Fruit fly (Drosophila melanogaster): Measurements from ENCODE around the gene CG7384.

CG7384 gene

DNA sequence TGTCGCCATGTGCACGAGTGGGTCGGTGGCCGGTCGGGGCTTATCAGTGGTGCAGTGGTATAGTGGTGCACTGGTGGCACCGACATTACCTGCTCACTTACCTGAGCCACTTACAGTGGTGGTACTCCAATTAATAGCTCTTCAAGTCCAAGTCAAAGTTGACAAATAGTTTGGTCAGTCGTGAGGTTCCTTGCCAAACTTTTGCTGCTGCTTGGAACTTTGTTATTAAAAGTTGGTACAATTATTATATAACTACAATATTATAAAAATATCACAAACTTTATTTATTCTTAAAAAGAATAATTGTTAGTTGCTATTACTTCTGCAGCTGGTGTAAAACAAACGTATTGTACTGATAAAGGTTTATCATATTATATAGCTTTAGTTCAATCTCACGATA, 33.7 kb upstream of the CG7384 start:
- TF ChIP-seq Trl (optimal IDR thresholded peaks at IDR 0.05), result no peak
- no peak for TF ChIP-seq Trl (GFP tag; optimal IDR thresholded peaks at IDR 0.05)
- TF ChIP-seq sna (GFP tag; IDR thresholded peaks at IDR 0.05; ENCODE audit: partially characterized antibody), result no peak
- TF ChIP-seq Atf-2 (GFP tag; optimal IDR thresholded peaks at IDR 0.05), result no peak
- TF ChIP-seq CG7357 (GFP tag; IDR thresholded peaks at IDR 0.05), result 0 out of 3 replicates have a peak, but pooled peaks have one; percentile 29
- no peak for TF ChIP-seq prd (optimal IDR thresholded peaks at IDR 0.05)
- peak; percentile 44; the same call in 2 of the 3 replicates for TF ChIP-seq prd (GFP tag; IDR thresholded peaks at IDR 0.05)
- TF ChIP-seq CG10654 (GFP tag; optimal IDR thresholded peaks at IDR 0.05), result no peak
- peak; percentile 23 for TF ChIP-seq Med (GFP tag)
- no peak for TF ChIP-seq ems (GFP tag; optimal IDR thresholded peaks at IDR 0.05)
- TF ChIP-seq Gug (GFP tag; IDR thresholded peaks at IDR 0.05), result no peak
- TF ChIP-seq gce (GFP tag; IDR thresholded peaks at IDR 0.05), result 0 out of 3 replicates have a peak, but pooled peaks have one; percentile 12
- TF ChIP-seq knrl (GFP tag; IDR thresholded peaks at IDR 0.05; ENCODE audit: partially characterized antibody), result no peak
- no peak for TF ChIP-seq hkb (optimal IDR thresholded peaks at IDR 0.05)
- peak; percentile 26; the same call in 1 of the 2 replicates for TF ChIP-seq hkb (GFP tag; IDR thresholded peaks at IDR 0.05)
- no peak for TF ChIP-seq Vsx1 (GFP tag; optimal IDR thresholded peaks at IDR 0.05)
- peak; percentile 30; the same call in 1 of the 2 replicates for TF ChIP-seq Ptx1 (GFP tag; IDR thresholded peaks at IDR 0.05)
- peak in 1 of 2 experiments; percentile 40 for TF ChIP-seq Pdp1 (GFP tag; optimal IDR thresholded peaks at IDR 0.05)
- TF ChIP-seq CG1832 (GFP tag; optimal IDR thresholded peaks at IDR 0.05), result no peak
- no peak for TF ChIP-seq Six4 (GFP tag; optimal IDR thresholded peaks at IDR 0.05)
- TF ChIP-seq CG17568 (GFP tag; optimal IDR thresholded peaks at IDR 0.05), result no peak
- peak; percentile 45 for TF ChIP-seq Sox102F (GFP tag; optimal IDR thresholded peaks at IDR 0.05)
- TF ChIP-seq Dip2 (GFP tag; IDR thresholded peaks at IDR 0.05), result no peak
- no peak for TF ChIP-seq Hmr (GFP tag; optimal IDR thresholded peaks at IDR 0.05)
- no peak for TF ChIP-seq sens (GFP tag)
- TF ChIP-seq CG11696 (GFP tag; IDR thresholded peaks at IDR 0.05), result peak; percentile 88
- no peak for TF ChIP-seq stc (GFP tag; IDR thresholded peaks at IDR 0.05)
- TF ChIP-seq Dbx (GFP tag; IDR thresholded peaks at IDR 0.05), result no peak
- TF ChIP-seq CG3281 (GFP tag; optimal IDR thresholded peaks at IDR 0.05), result no peak
- no peak for TF ChIP-seq kni (GFP tag; optimal IDR thresholded peaks at IDR 0.05)
- TF ChIP-seq Kr (GFP tag; optimal IDR thresholded peaks at IDR 0.05), result no peak
- no peak for TF ChIP-seq nerfin-2 (GFP tag; IDR thresholded peaks at IDR 0.05; ENCODE audit: partially characterized antibody)
- TF ChIP-seq Tbp (GFP tag; optimal IDR thresholded peaks at IDR 0.05), result no peak
- TF ChIP-seq row (GFP tag; IDR thresholded peaks at IDR 0.05), result peak; percentile 58
- no peak for TF ChIP-seq toy (GFP tag; IDR thresholded peaks at IDR 0.05)
- TF ChIP-seq unpg (GFP tag; optimal IDR thresholded peaks at IDR 0.05), result peak; percentile 25
- TF ChIP-seq CG6854 (GFP tag; optimal IDR thresholded peaks at IDR 0.05), result no peak
- TF ChIP-seq CG3838 (GFP tag; optimal IDR thresholded peaks at IDR 0.05), result no peak
- no peak for TF ChIP-seq TFAM (GFP tag; optimal IDR thresholded peaks at IDR 0.05)
- no peak for TF ChIP-seq CG8290 (GFP tag; optimal IDR thresholded peaks at IDR 0.05)
- no peak for TF ChIP-seq CG8290 (tag; optimal IDR thresholded peaks at IDR 0.05)
- no peak for TF ChIP-seq dati (GFP tag; IDR thresholded peaks at IDR 0.05)
- TF ChIP-seq CG12391 (tag; optimal IDR thresholded peaks at IDR 0.05), result no peak
- 0 out of 2 replicates have a peak, but pooled peaks have one; percentile 20 for TF ChIP-seq Xrp1 (GFP tag; IDR thresholded peaks at IDR 0.05)
- TF ChIP-seq CG34422 (GFP tag; IDR thresholded peaks at IDR 0.05), result no peak
- no peak for TF ChIP-seq CG13624 (GFP tag; optimal IDR thresholded peaks at IDR 0.05)
- TF ChIP-seq CG18599 (GFP tag; optimal IDR thresholded peaks at IDR 0.05), result no peak
- no peak for TF ChIP-seq CG7745 (tag; optimal IDR thresholded peaks at IDR 0.05)
- TF ChIP-seq Sin3A (optimal IDR thresholded peaks at IDR 0.05), result no peak
- no peak for TF ChIP-seq CG8924 (tag; optimal IDR thresholded peaks at IDR 0.05)
- peak; percentile 5 for TF ChIP-seq CG17359 (tag; optimal IDR thresholded peaks at IDR 0.05)
- no peak for TF ChIP-seq CG2129 (GFP tag; IDR thresholded peaks at IDR 0.05; ENCODE audit: partially characterized antibody)
- TF ChIP-seq CG30403 (GFP tag; optimal IDR thresholded peaks at IDR 0.05), result no peak
